Fruit fly (Drosophila melanogaster) whole organism, embryonic: ENCODE measurements around the gene CG18281.

Experiments used
- CG10267 ChIP-seq: fragments of 200-800 bp; sonication (Bioruptor generic); optimal IDR thresholded peaks from 2 replicates; lab custom pipeline; 2018; ENCODE audit warnings: missing biosample characterization, mild to moderate bottlenecking, missing genetic modification characterization, moderate library complexity
- CG11085 ChIP-seq: fragments of 200-800 bp; sonication (Bioruptor generic); IDR thresholded peaks from 2 replicates; pipeline ENCODE4 v1.3.6; 2022; ENCODE audit warnings: missing biosample characterization, missing genetic modification characterization
- CG12104 ChIP-seq: fragments of 200-800 bp; sonication (Bioruptor generic); optimal IDR thresholded peaks from 3 replicates; lab custom pipeline; 2016; ENCODE audit warnings: missing biosample characterization, missing genetic modification characterization
- CG13624 ChIP-seq: fragments of 200-800 bp; sonication (Bioruptor generic); optimal IDR thresholded peaks from 2 replicates; lab custom pipeline; 2016; ENCODE audit warnings: missing biosample characterization, missing genetic modification characterization
- CG14050 ChIP-seq: fragments of 200-800 bp; sonication (Bioruptor generic); IDR thresholded peaks from 3 replicates; pipeline ENCODE4 v1.3.6; 2022; ENCODE audit warnings: missing biosample characterization, missing genetic modification characterization
- CG14667 ChIP-seq: fragments of 200-800 bp; sonication (Bioruptor generic); IDR thresholded peaks from 2 replicates; pipeline ENCODE4 v1.3.6; 2022; ENCODE audit warnings: missing biosample characterization, missing genetic modification characterization
- CG15696 ChIP-seq: fragments of 200-800 bp; sonication (Bioruptor generic); optimal IDR thresholded peaks from 2 replicates; lab custom pipeline; 2019; ENCODE audit warnings: missing biosample characterization, mild to moderate bottlenecking, missing genetic modification characterization, moderate library complexity
- CG16813 ChIP-seq: fragments of 200-800 bp; sonication (Bioruptor generic); IDR thresholded peaks from 3 replicates; pipeline ENCODE4 v1.3.6; 2022; ENCODE audit warnings: missing biosample characterization, missing genetic modification characterization; ENCODE audit not compliant: partially characterized antibody
- CG17612 ChIP-seq: fragments of 200-800 bp; sonication (Bioruptor generic); IDR thresholded peaks from 2 replicates; pipeline ENCODE4 v1.3.6; 2022; ENCODE audit warnings: missing biosample characterization, missing genetic modification characterization
- CG2116 ChIP-seq: fragments of 200-800 bp; sonication (Bioruptor generic); optimal IDR thresholded peaks from 3 replicates; lab custom pipeline; 2018; ENCODE audit warnings: missing biosample characterization, mild to moderate bottlenecking, missing genetic modification characterization
- CG2712 ChIP-seq: fragments of 200-800 bp; optimal IDR thresholded peaks from 3 replicates; lab custom pipeline; 2019; ENCODE audit warnings: missing biosample characterization, mild to moderate bottlenecking, missing genetic modification characterization, moderate library complexity
- CG7357 ChIP-seq: fragments of 200-800 bp; sonication (Bioruptor generic); IDR thresholded peaks from 3 replicates; pipeline ENCODE4 v1.3.6; 2022; ENCODE audit warnings: missing biosample characterization, missing genetic modification characterization
- CG8290 ChIP-seq, 3 experiments: fragments of 200-800 bp; sonication (Bioruptor generic); optimal IDR thresholded peaks; 2 replicates each; lab custom pipeline; 2016 to 2019; ENCODE audit warnings: missing biosample characterization in 3 of 3, missing genetic modification characterization in 3 of 3, mild to moderate bottlenecking in 2 of 3, moderate library complexity in 1 of 3
- CG9437 ChIP-seq: fragments of 200-800 bp; sonication (Bioruptor generic); optimal IDR thresholded peaks from 2 replicates; lab custom pipeline; 2018; ENCODE audit warnings: missing biosample characterization, mild to moderate bottlenecking, missing genetic modification characterization
- CG9817 ChIP-seq: fragments of 200-800 bp; sonication (Bioruptor generic); optimal IDR thresholded peaks from 2 replicates; lab custom pipeline; 2018; ENCODE audit warnings: missing biosample characterization, mild to moderate bottlenecking, missing genetic modification characterization, moderate library complexity
- CG9876 ChIP-seq: fragments of 200-800 bp; sonication (Bioruptor generic); optimal IDR thresholded peaks from 2 replicates; lab custom pipeline; 2016; ENCODE audit warnings: missing biosample characterization, missing genetic modification characterization
- Deaf1 ChIP-seq: fragments of 200-800 bp; optimal IDR thresholded peaks from 3 replicates; lab custom pipeline; 2019; ENCODE audit warnings: missing biosample characterization, mild to moderate bottlenecking, missing genetic modification characterization, moderate library complexity
- Dll ChIP-seq: fragments of 200-800 bp; sonication (Bioruptor generic); IDR thresholded peaks from 4 replicates; pipeline ENCODE4 v1.3.6; 2022; ENCODE audit warnings: missing biosample characterization, missing genetic modification characterization; ENCODE audit not compliant: partially characterized antibody
- Gsc ChIP-seq: fragments of 200-800 bp; sonication (Bioruptor generic); IDR thresholded peaks from 2 replicates; pipeline ENCODE4 v1.3.6; 2022; ENCODE audit warnings: missing biosample characterization, missing genetic modification characterization
- Kr ChIP-seq: fragments of 200-800 bp; sonication (Bioruptor generic); optimal IDR thresholded peaks from 2 replicates; lab custom pipeline; 2017; ENCODE audit warnings: missing biosample characterization, mild to moderate bottlenecking, missing genetic modification characterization
- MTF-1 ChIP-seq: fragments of 200-800 bp; sonication (Bioruptor generic); optimal IDR thresholded peaks from 2 replicates; lab custom pipeline; 2018; ENCODE audit warnings: missing biosample characterization, mild to moderate bottlenecking, missing genetic modification characterization, borderline replicate concordance
- Rfx ChIP-seq: fragments of 200-800 bp; sonication (Bioruptor generic); IDR thresholded peaks from 2 replicates; pipeline ENCODE4 v1.3.6; 2022; ENCODE audit warnings: missing biosample characterization, missing genetic modification characterization
- Tbp ChIP-seq: fragments of >200 bp; optimal IDR thresholded peaks from 2 replicates; lab custom pipeline; 2018; ENCODE audit warnings: missing biosample characterization, missing genetic modification characterization
- Vsx1 ChIP-seq: fragments of 200-800 bp; sonication (Bioruptor generic); optimal IDR thresholded peaks from 2 replicates; lab custom pipeline; 2017; ENCODE audit warnings: missing biosample characterization, mild to moderate bottlenecking, missing genetic modification characterization, missing genetic modification reagents
- ato ChIP-seq: fragments of 200-800 bp; sonication (Bioruptor generic); IDR thresholded peaks from 2 replicates; pipeline ENCODE4 v1.3.6; 2022; ENCODE audit warnings: missing biosample characterization, missing genetic modification characterization; ENCODE audit not compliant: partially characterized antibody
- ci ChIP-seq: fragments of 200-800 bp; sonication (Bioruptor generic); IDR thresholded peaks from 3 replicates; pipeline ENCODE4 v1.3.6; 2022; ENCODE audit warnings: missing biosample characterization, missing genetic modification characterization
- crp ChIP-seq, 2 experiments: fragments of 200-800 bp; sonication (Bioruptor generic); optimal IDR thresholded peaks; 2 replicates in 1 of 2; 3 replicates in 1 of 2; lab custom pipeline; 2017; ENCODE audit warnings: missing biosample characterization in 2 of 2, missing genetic modification characterization in 2 of 2, mild to moderate bottlenecking in 1 of 2, moderate library complexity in 1 of 2
- dmrt99B ChIP-seq: fragments of 200-800 bp; sonication (Bioruptor generic); optimal IDR thresholded peaks from 2 replicates; lab custom pipeline; 2018; ENCODE audit warnings: missing biosample characterization, mild to moderate bottlenecking, missing genetic modification characterization, moderate library complexity
- eve ChIP-seq, 2 experiments: fragments of >200 bp; optimal IDR thresholded peaks; 2 replicates each; lab custom pipeline; 2017; ENCODE audit warnings: missing biosample characterization in 2 of 2, missing genetic modification characterization in 2 of 2
- fu2 ChIP-seq: fragments of 200-800 bp; sonication (Bioruptor generic); optimal IDR thresholded peaks from 2 replicates; lab custom pipeline; 2016; ENCODE audit warnings: missing biosample characterization, missing genetic modification characterization
- gfzf ChIP-seq: fragments of 200-800 bp; sonication (Bioruptor generic); optimal IDR thresholded peaks from 2 replicates; lab custom pipeline; 2016; ENCODE audit warnings: missing biosample characterization, mild to moderate bottlenecking, missing genetic modification characterization, moderate library complexity
- grau ChIP-seq: fragments of 200-800 bp; optimal IDR thresholded peaks from 3 replicates; lab custom pipeline; 2019; ENCODE audit warnings: missing biosample characterization, mild to moderate bottlenecking, missing genetic modification characterization, moderate library complexity
- jing ChIP-seq: fragments of 200-800 bp; sonication (Bioruptor generic); optimal IDR thresholded peaks from 2 replicates; lab custom pipeline; 2018; ENCODE audit warnings: missing biosample characterization, mild to moderate bottlenecking, missing genetic modification characterization
- lola ChIP-seq, 3 experiments: fragments of >200 bp in 2 of 3; fragments of 200-800 bp in 1 of 3; sonication (Bioruptor generic) in 1 of 3; optimal IDR thresholded peaks; 2 replicates each; lab custom pipeline; 2017 to 2019; ENCODE audit warnings: missing biosample characterization in 3 of 3, missing genetic modification characterization in 3 of 3, mild to moderate bottlenecking in 1 of 3, moderate library complexity in 1 of 3
- onecut ChIP-seq: fragments of 200-800 bp; sonication (Bioruptor generic); IDR thresholded peaks from 2 replicates; pipeline ENCODE4 v1.3.6; 2022; ENCODE audit warnings: missing biosample characterization, missing genetic modification characterization
- pho ChIP-seq: fragments of 200-800 bp; sonication (Bioruptor generic); optimal IDR thresholded peaks from 2 replicates; lab custom pipeline; 2016; ENCODE audit warnings: missing biosample characterization, missing genetic modification characterization
- rib ChIP-seq: fragments of 200-800 bp; sonication (Bioruptor generic); IDR thresholded peaks from 2 replicates; pipeline ENCODE4 v1.3.6; 2022; ENCODE audit warnings: missing biosample characterization, missing genetic modification characterization
- run ChIP-seq: fragments of 200-800 bp; sonication (Bioruptor generic); optimal IDR thresholded peaks from 3 replicates; lab custom pipeline; 2018; ENCODE audit warnings: missing biosample characterization, mild to moderate bottlenecking, missing genetic modification characterization
- schlank ChIP-seq: fragments of 200-800 bp; sonication (Bioruptor generic); optimal IDR thresholded peaks from 2 replicates; lab custom pipeline; 2018; ENCODE audit warnings: missing biosample characterization, mild to moderate bottlenecking, missing genetic modification characterization
- sens-2 ChIP-seq: fragments of 200-800 bp; sonication (Bioruptor generic); IDR thresholded peaks from 2 replicates; pipeline ENCODE4 v1.3.6; 2022; ENCODE audit warnings: missing biosample characterization, missing genetic modification characterization
- ssp ChIP-seq: fragments of 200-800 bp; sonication (Bioruptor generic); IDR thresholded peaks from 2 replicates; pipeline ENCODE4 v1.3.6; 2022; ENCODE audit warnings: missing biosample characterization, missing genetic modification characterization
- stc ChIP-seq: fragments of 200-800 bp; sonication (Bioruptor generic); IDR thresholded peaks from 2 replicates; pipeline ENCODE4 v1.3.6; 2022; ENCODE audit warnings: missing biosample characterization, missing genetic modification characterization
- sug ChIP-seq: fragments of 200-800 bp; optimal IDR thresholded peaks from 2 replicates; lab custom pipeline; 2019; ENCODE audit warnings: missing biosample characterization, mild to moderate bottlenecking, missing genetic modification characterization, moderate library complexity
- tap ChIP-seq: fragments of 200-800 bp; optimal IDR thresholded peaks from 3 replicates; lab custom pipeline; 2019; ENCODE audit warnings: missing biosample characterization, mild to moderate bottlenecking, missing genetic modification characterization, moderate library complexity
- trem ChIP-seq: fragments of 200-800 bp; optimal IDR thresholded peaks from 3 replicates; lab custom pipeline; 2019; ENCODE audit warnings: missing biosample characterization, mild to moderate bottlenecking, missing genetic modification characterization, moderate library complexity
- unpg ChIP-seq: fragments of 200-800 bp; sonication (Bioruptor generic); optimal IDR thresholded peaks from 3 replicates; lab custom pipeline; 2018; ENCODE audit warnings: missing biosample characterization, mild to moderate bottlenecking, missing genetic modification characterization, moderate library complexity
- wor ChIP-seq: fragments of 200-800 bp; sonication (Bioruptor generic); IDR thresholded peaks from 2 replicates; pipeline ENCODE4 v1.3.6; 2022; ENCODE audit warnings: missing biosample characterization, missing genetic modification characterization
- zen ChIP-seq: fragments of 200-800 bp; sonication (Bioruptor generic); optimal IDR thresholded peaks from 3 replicates; lab custom pipeline; 2018; ENCODE audit warnings: missing biosample characterization, mild to moderate bottlenecking, missing genetic modification characterization, moderate library complexity
- zen2 ChIP-seq: fragments of 200-800 bp; sonication (Bioruptor generic); IDR thresholded peaks from 3 replicates; pipeline ENCODE4 v1.3.6; 2022; ENCODE audit warnings: missing biosample characterization, missing genetic modification characterization; ENCODE audit not compliant: partially characterized antibody

CG18281 gene

DNA sequence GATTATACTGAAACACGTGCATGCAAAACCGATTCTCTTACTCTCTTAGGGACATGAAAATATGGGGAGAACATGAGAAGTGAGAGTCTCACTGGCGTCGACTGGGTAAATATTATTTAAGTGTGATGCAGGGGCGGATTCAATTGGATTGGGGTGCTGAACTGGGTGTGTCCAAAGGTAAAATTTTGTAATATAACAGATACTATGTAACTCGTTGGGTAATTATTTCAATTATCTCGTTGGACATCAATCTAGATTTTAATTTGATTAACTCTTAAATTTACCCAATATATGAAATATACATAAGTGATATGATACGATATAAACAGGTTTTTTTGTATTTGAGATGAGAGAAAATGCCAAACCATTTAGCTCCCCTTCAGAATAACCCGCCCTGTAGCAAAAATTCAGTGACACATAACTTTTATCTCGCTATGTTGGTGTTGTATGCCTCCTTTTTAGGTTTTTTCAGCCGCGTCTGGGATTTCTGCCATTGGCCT lies 8.6 kb downstream of the CG18281 start (continued):
- peak; percentile 71; the same call in 2 of the 3 replicates for TF ChIP-seq CG14050 (GFP tag; lab: Robert Waterston, UW)
- peak; percentile 94 for TF ChIP-seq fu2 (GFP tag; lab: Kevin White, UChicago)
- peak in 1 of 2 experiments; percentile 80 for TF ChIP-seq eve (GFP tag; optimal IDR thresholded peaks at IDR 0.05; lab: Kevin White, UChicago)
- TF ChIP-seq trem (tag; lab: Kevin White, UChicago): peak; percentile 46
- TF ChIP-seq Rfx (GFP tag; lab: Robert Waterston, UW): peak; percentile 98
- TF ChIP-seq CG7357 (GFP tag; lab: Robert Waterston, UW): peak; percentile 89
- peak; percentile 83 for TF ChIP-seq zen (tag; lab: Kevin White, UChicago)
- peak; percentile 80 for TF ChIP-seq CG9437
- peak; percentile 53 for TF ChIP-seq CG2116 (GFP tag; lab: Kevin White, UChicago)
- TF ChIP-seq Kr (GFP tag; lab: Kevin White, UChicago): no peak
- peak; percentile 93 for TF ChIP-seq schlank
- TF ChIP-seq Dll (GFP tag; lab: Robert Waterston, UW): 0 out of 4 replicates have a peak, but pooled peaks have one; percentile 14
- TF ChIP-seq grau: peak; percentile 93
- peak; percentile 90 for TF ChIP-seq stc (GFP tag; lab: Robert Waterston, UW)
- peak; percentile 91 for TF ChIP-seq CG15696 (tag; lab: Kevin White, UChicago)
- TF ChIP-seq rib: peak; percentile 92
- TF ChIP-seq CG17612 (GFP tag; lab: Robert Waterston, UW): peak; percentile 91
- peak in 1 of 2 experiments; percentile 55 for TF ChIP-seq crp (GFP tag; optimal IDR thresholded peaks at IDR 0.05; lab: Kevin White, UChicago)
- peak; percentile 87 for TF ChIP-seq CG9876
- peak; percentile 95 for TF ChIP-seq CG9817 (tag; lab: Kevin White, UChicago)
- no peak for TF ChIP-seq gfzf (GFP tag; lab: Kevin White, UChicago)
- peak; percentile 80 for TF ChIP-seq jing
- TF ChIP-seq CG14667 (GFP tag; lab: Robert Waterston, UW): no peak; the same call in 1 of the 2 replicates
- TF ChIP-seq sens-2 (GFP tag; lab: Robert Waterston, UW): peak; percentile 79
- TF ChIP-seq sug (tag; lab: Kevin White, UChicago): peak; percentile 92
- peak in 1 of 3 experiments; percentile 72 for TF ChIP-seq lola (GFP tag; optimal IDR thresholded peaks at IDR 0.05; lab: Kevin White, UChicago)
- peak; percentile 78 for TF ChIP-seq CG8290 (GFP tag; optimal IDR thresholded peaks at IDR 0.05; lab: Kevin White, UChicago)
- peak; percentile 58 to 96 for TF ChIP-seq CG8290 (tag; optimal IDR thresholded peaks at IDR 0.05; lab: Kevin White, UChicago)
- TF ChIP-seq CG10267: peak; percentile 80
- peak; percentile 72 for TF ChIP-seq CG16813 (GFP tag; lab: Robert Waterston, UW)
- no peak for TF ChIP-seq Gsc
- peak; percentile 81 for TF ChIP-seq MTF-1 (GFP tag; lab: Kevin White, UChicago)
- TF ChIP-seq CG11085 (GFP tag; lab: Robert Waterston, UW): peak; percentile 95
- TF ChIP-seq ssp (GFP tag; lab: Robert Waterston, UW): peak; percentile 86
- TF ChIP-seq ato (GFP tag; lab: Robert Waterston, UW): no peak
- peak; percentile 73 for TF ChIP-seq run (tag; lab: Kevin White, UChicago)
- peak; percentile 56 for TF ChIP-seq tap (tag; lab: Kevin White, UChicago)
- TF ChIP-seq CG12104 (GFP tag; lab: Kevin White, UChicago): peak; percentile 92
- TF ChIP-seq CG13624: peak; percentile 97
- TF ChIP-seq wor (GFP tag; lab: Robert Waterston, UW): peak; percentile 42; the same call in 1 of the 2 replicates
- peak; percentile 88 for TF ChIP-seq unpg (GFP tag; lab: Kevin White, UChicago)
- peak; percentile 81 for TF ChIP-seq Vsx1
- TF ChIP-seq CG2712 (tag; lab: Kevin White, UChicago): peak; percentile 89
- peak; percentile 93 for TF ChIP-seq dmrt99B (tag; lab: Kevin White, UChicago)
- TF ChIP-seq Tbp: no peak
- TF ChIP-seq zen2 (GFP tag; lab: Robert Waterston, UW): no peak
- TF ChIP-seq ci (GFP tag; lab: Robert Waterston, UW): peak; percentile 86; the same call in 2 of the 3 replicates
- TF ChIP-seq pho (GFP tag; lab: Kevin White, UChicago): peak; percentile 95
- TF ChIP-seq onecut: peak; percentile 71
- TF ChIP-seq Deaf1: no peak
